Fruit fly (Drosophila melanogaster) whole organism, embryonic: ENCODE results near the gene gogo.

Source experiments
- Awh ChIP-seq: fragments of 200-800 bp; sonication (Bioruptor generic); IDR thresholded peaks from 2 replicates; pipeline ENCODE4, ENCODE4 v1.3.6; 2022; ENCODE audit warnings: missing biosample characterization, missing genetic modification characterization
- Bgb ChIP-seq: fragments of 200-800 bp; sonication (Bioruptor generic); IDR thresholded peaks from 2 replicates; pipeline ENCODE4 v1.3.6; 2022; ENCODE audit warnings: missing biosample characterization, missing genetic modification characterization; ENCODE audit not compliant: partially characterized antibody
- CG1024 ChIP-seq: fragments of 200-800 bp; sonication (Bioruptor generic); IDR thresholded peaks from 2 replicates; pipeline ENCODE4 v1.3.6; 2022; ENCODE audit warnings: missing biosample characterization, missing genetic modification characterization
- CG10274 ChIP-seq: fragments of 200-800 bp; sonication (Bioruptor generic); optimal IDR thresholded peaks from 3 replicates; lab custom pipeline; 2017; ENCODE audit warnings: missing biosample characterization, mild to moderate bottlenecking, missing genetic modification characterization
- CG10321 ChIP-seq: fragments of 200-800 bp; sonication (Bioruptor generic); IDR thresholded peaks from 2 replicates; pipeline ENCODE4 v1.3.6; 2022; ENCODE audit warnings: missing biosample characterization, missing genetic modification characterization
- CG10462 ChIP-seq: fragments of 200-800 bp; sonication (Bioruptor generic); optimal IDR thresholded peaks from 2 replicates; lab custom pipeline; 2016; ENCODE audit warnings: missing biosample characterization, missing genetic modification characterization
- CG11695 ChIP-seq: fragments of 200-800 bp; sonication (Bioruptor generic); IDR thresholded peaks from 3 replicates; pipeline ENCODE4 v1.3.6; 2022; ENCODE audit warnings: missing biosample characterization, missing genetic modification characterization
- CG11696 ChIP-seq: fragments of 200-800 bp; sonication (Bioruptor generic); IDR thresholded peaks from 2 replicates; pipeline ENCODE4 v1.3.6; 2022; ENCODE audit warnings: missing biosample characterization, missing genetic modification characterization
- CG14014 ChIP-seq: fragments of 200-800 bp; sonication (Bioruptor generic); IDR thresholded peaks from 2 replicates; pipeline ENCODE4 v1.3.6; 2022; ENCODE audit warnings: missing biosample characterization, missing genetic modification characterization
- CG14441 ChIP-seq: fragments of 200-800 bp; sonication (Bioruptor generic); IDR thresholded peaks from 2 replicates; pipeline ENCODE4 v1.3.6; 2022; ENCODE audit warnings: missing biosample characterization, missing genetic modification characterization
- CG15479 ChIP-seq: fragments of 200-800 bp; sonication (Bioruptor generic); optimal IDR thresholded peaks from 3 replicates; lab custom pipeline; 2019; ENCODE audit warnings: missing biosample characterization, mild to moderate bottlenecking, missing genetic modification characterization, moderate library complexity
- CG1602 ChIP-seq: fragments of 200-800 bp; sonication (Bioruptor generic); optimal IDR thresholded peaks from 3 replicates; lab custom pipeline; 2016; ENCODE audit warnings: missing biosample characterization, missing genetic modification characterization
- CG17328 ChIP-seq: fragments of 200-800 bp; sonication (Bioruptor generic); IDR thresholded peaks from 2 replicates; pipeline ENCODE4 v1.3.6; 2022; ENCODE audit warnings: missing biosample characterization, missing genetic modification characterization
- CG2202 ChIP-seq: fragments of 200-800 bp; sonication (Bioruptor generic); optimal IDR thresholded peaks from 2 replicates; lab custom pipeline; 2018; ENCODE audit warnings: missing biosample characterization, mild to moderate bottlenecking, missing genetic modification characterization
- CG2678 ChIP-seq: fragments of 200-800 bp; sonication (Bioruptor generic); optimal IDR thresholded peaks from 3 replicates; lab custom pipeline; 2019; ENCODE audit warnings: missing biosample characterization, mild to moderate bottlenecking, missing genetic modification characterization, moderate library complexity
- CG2889 ChIP-seq: fragments of 200-800 bp; sonication (Bioruptor generic); IDR thresholded peaks from 3 replicates; pipeline ENCODE4 v1.3.6; 2022; ENCODE audit warnings: missing biosample characterization, missing genetic modification characterization
- CG3065 ChIP-seq: fragments of 200-800 bp; sonication (Bioruptor generic); optimal IDR thresholded peaks from 2 replicates; lab custom pipeline; 2016; ENCODE audit warnings: missing biosample characterization, missing genetic modification characterization
- CG31388 ChIP-seq: fragments of 200-800 bp; sonication (Bioruptor generic); optimal IDR thresholded peaks from 2 replicates; lab custom pipeline; 2016; ENCODE audit warnings: missing biosample characterization, missing genetic modification characterization
- CG34224 ChIP-seq: fragments of 200-800 bp; sonication (Bioruptor generic); IDR thresholded peaks from 3 replicates; pipeline ENCODE4 v1.3.6; 2022; ENCODE audit warnings: missing biosample characterization, missing genetic modification characterization; ENCODE audit not compliant: partially characterized antibody
- CG3726 ChIP-seq: fragments of 200-800 bp; sonication (Bioruptor generic); IDR thresholded peaks from 3 replicates; pipeline ENCODE4, ENCODE4 v1.3.6; 2022; ENCODE audit warnings: missing biosample characterization, missing genetic modification characterization
- CG4282 ChIP-seq: fragments of 200-800 bp; sonication (Bioruptor generic); optimal IDR thresholded peaks from 2 replicates; lab custom pipeline; 2016; ENCODE audit warnings: missing biosample characterization, missing genetic modification characterization
- CG4360 ChIP-seq: fragments of 200-800 bp; sonication (Bioruptor generic); IDR thresholded peaks from 2 replicates; pipeline ENCODE4 v1.3.6; 2022; ENCODE audit warnings: missing biosample characterization, missing genetic modification characterization
- CG6765 ChIP-seq: fragments of 200-800 bp; sonication (Bioruptor generic); optimal IDR thresholded peaks from 3 replicates; lab custom pipeline; 2017; ENCODE audit warnings: missing biosample characterization, mild to moderate bottlenecking, missing genetic modification characterization
- CG6813 ChIP-seq: fragments of 200-800 bp; sonication (Bioruptor generic); optimal IDR thresholded peaks from 2 replicates; lab custom pipeline; 2017; ENCODE audit warnings: missing biosample characterization, missing genetic modification characterization, mild to moderate bottlenecking, moderate library complexity, missing genetic modification reagents
- CG8924 ChIP-seq: fragments of 200-800 bp; optimal IDR thresholded peaks from 3 replicates; lab custom pipeline; 2019; ENCODE audit warnings: missing biosample characterization, mild to moderate bottlenecking, missing genetic modification characterization, moderate library complexity
- CG9932 ChIP-seq: fragments of 200-800 bp; sonication (Bioruptor generic); IDR thresholded peaks from 2 replicates; pipeline ENCODE4 v1.3.6; 2022; ENCODE audit warnings: missing biosample characterization, missing genetic modification characterization
- CoRest ChIP-seq: fragments of 200-800 bp; sonication (Bioruptor generic); optimal IDR thresholded peaks from 3 replicates; lab custom pipeline; 2018; ENCODE audit warnings: missing biosample characterization, mild to moderate bottlenecking, missing genetic modification characterization, moderate library complexity
- D ChIP-seq, 2 experiments: fragments of 200-800 bp in 1 of 2; fragments of >200 bp in 1 of 2; sonication (Bioruptor generic) in 1 of 2; optimal IDR thresholded peaks; 2 replicates in 1 of 2; 3 replicates in 1 of 2; lab custom pipeline; 2017; ENCODE audit warnings: mild to moderate bottlenecking in 1 of 2, missing biosample characterization in 1 of 2, missing genetic modification characterization in 1 of 2, missing genetic modification reagents in 1 of 2
- Doc2 ChIP-seq: fragments of 200-800 bp; sonication (Bioruptor generic); IDR thresholded peaks from 2 replicates; pipeline ENCODE4 v1.3.6; 2022; ENCODE audit warnings: missing biosample characterization, missing genetic modification characterization
- E2f2 ChIP-seq: fragments of 200-800 bp; sonication (Bioruptor generic); IDR thresholded peaks from 2 replicates; pipeline ENCODE4 v1.3.6; 2022; ENCODE audit warnings: missing biosample characterization, missing genetic modification characterization
- Kr ChIP-seq: fragments of 200-800 bp; sonication (Bioruptor generic); optimal IDR thresholded peaks from 2 replicates; lab custom pipeline; 2017; ENCODE audit warnings: missing biosample characterization, mild to moderate bottlenecking, missing genetic modification characterization
- MTF-1 ChIP-seq: fragments of 200-800 bp; sonication (Bioruptor generic); optimal IDR thresholded peaks from 2 replicates; lab custom pipeline; 2018; ENCODE audit warnings: missing biosample characterization, mild to moderate bottlenecking, missing genetic modification characterization, borderline replicate concordance
- Mad ChIP-seq: fragments of 200-800 bp; sonication (Bioruptor generic); optimal IDR thresholded peaks from 2 replicates; lab custom pipeline; 2016; ENCODE audit warnings: missing biosample characterization, missing genetic modification characterization
- Pdp1 ChIP-seq, 2 experiments: fragments of 200-800 bp; sonication (Bioruptor generic); optimal IDR thresholded peaks; 3 replicates each; lab custom pipeline; 2016; ENCODE audit warnings: missing biosample characterization in 2 of 2, missing genetic modification characterization in 2 of 2, mild to moderate bottlenecking in 1 of 2, moderate library complexity in 1 of 2
- Poxn ChIP-seq: fragments of 200-800 bp; sonication (Bioruptor generic); IDR thresholded peaks from 2 replicates; pipeline ENCODE4 v1.3.6; 2022; ENCODE audit warnings: missing biosample characterization, missing genetic modification characterization
- Ravus ChIP-seq: fragments of 200-800 bp; sonication (Bioruptor generic); IDR thresholded peaks from 2 replicates; pipeline ENCODE4 v1.3.6; 2022; ENCODE audit warnings: missing biosample characterization, missing genetic modification characterization
- Taf1 ChIP-seq: fragments of 200-800 bp; sonication (Bioruptor generic); IDR thresholded peaks from 2 replicates; pipeline ENCODE4 v1.3.6; 2022; ENCODE audit warnings: missing biosample characterization, missing genetic modification characterization
- abd-A ChIP-seq: fragments of 200-800 bp; sonication (Bioruptor generic); optimal IDR thresholded peaks from 3 replicates; lab custom pipeline; 2019; ENCODE audit warnings: missing biosample characterization, mild to moderate bottlenecking, missing genetic modification characterization, moderate library complexity
- aop ChIP-seq: fragments of 200-800 bp; sonication (Bioruptor generic); IDR thresholded peaks from 2 replicates; pipeline ENCODE4 v1.3.6; 2022; ENCODE audit warnings: missing biosample characterization, missing genetic modification characterization
- cato ChIP-seq: fragments of 200-800 bp; sonication (Bioruptor generic); optimal IDR thresholded peaks from 2 replicates; lab custom pipeline; 2016; ENCODE audit warnings: missing biosample characterization, missing genetic modification characterization, borderline replicate concordance
- chm ChIP-seq: fragments of 200-800 bp; sonication (Bioruptor generic); IDR thresholded peaks from 2 replicates; pipeline ENCODE4 v1.3.6; 2022; ENCODE audit warnings: missing biosample characterization, missing genetic modification characterization
- eyg ChIP-seq: fragments of 200-800 bp; sonication (Bioruptor generic); optimal IDR thresholded peaks from 3 replicates; lab custom pipeline; 2016; ENCODE audit warnings: missing biosample characterization, missing genetic modification characterization
- grau ChIP-seq: fragments of 200-800 bp; optimal IDR thresholded peaks from 3 replicates; lab custom pipeline; 2019; ENCODE audit warnings: missing biosample characterization, mild to moderate bottlenecking, missing genetic modification characterization, moderate library complexity
- h ChIP-seq: fragments of >200 bp; optimal IDR thresholded peaks from 2 replicates; lab custom pipeline; 2017
- kah ChIP-seq: fragments of 200-800 bp; sonication (Bioruptor generic); optimal IDR thresholded peaks from 2 replicates; lab custom pipeline; 2018; ENCODE audit warnings: missing biosample characterization, mild to moderate bottlenecking, missing genetic modification characterization
- sens-2 ChIP-seq: fragments of 200-800 bp; sonication (Bioruptor generic); IDR thresholded peaks from 2 replicates; pipeline ENCODE4 v1.3.6; 2022; ENCODE audit warnings: missing biosample characterization, missing genetic modification characterization
- slp2 ChIP-seq: fragments of 200-800 bp; sonication (Bioruptor generic); optimal IDR thresholded peaks from 2 replicates; lab custom pipeline; 2016; ENCODE audit warnings: missing biosample characterization, missing genetic modification characterization
- wek ChIP-seq: fragments of 200-800 bp; sonication (Bioruptor generic); optimal IDR thresholded peaks from 3 replicates; lab custom pipeline; 2018; ENCODE audit warnings: missing biosample characterization, mild to moderate bottlenecking, missing genetic modification characterization, moderate library complexity

Gene gogo

dm6 chr3L:20241987-20242982 is 52.6 kb downstream of the gogo start (continued):
- no peak for TF ChIP-seq slp2
- TF ChIP-seq CG10321, result no peak; the same call in 1 of the 2 replicates
- TF ChIP-seq kah (GFP tag; lab: Kevin White, UChicago), result no peak
- TF ChIP-seq Doc2 (GFP tag; lab: Robert Waterston, UW), result no peak
- TF ChIP-seq Awh (GFP tag; lab: Robert Waterston, UW), result no peak
- peak; percentile 69; the same call in 1 of the 2 replicates for TF ChIP-seq CG1024 (GFP tag; lab: Robert Waterston, UW)
- no peak for TF ChIP-seq aop (GFP tag; lab: Robert Waterston, UW)
- peak; percentile 43; the same call in 1 of the 2 replicates for TF ChIP-seq CG14014
- TF ChIP-seq h, result no peak
- no peak for TF ChIP-seq eyg (GFP tag; lab: Kevin White, UChicago)
- TF ChIP-seq CG11696 (GFP tag; lab: Robert Waterston, UW), result 0 out of 2 replicates have a peak, but pooled peaks have one; percentile 40
- TF ChIP-seq grau (tag; lab: Kevin White, UChicago), result peak; percentile 71
- no peak for TF ChIP-seq CG15479 (GFP tag; lab: Kevin White, UChicago)
- no peak for TF ChIP-seq Mad (GFP tag; lab: Kevin White, UChicago)
- TF ChIP-seq CG3726 (GFP tag; lab: Robert Waterston, UW), result no peak
- peak; percentile 0 for TF ChIP-seq CG6813 (GFP tag; lab: Kevin White, UChicago)
- no peak for TF ChIP-seq wek (GFP tag; lab: Kevin White, UChicago)
- no peak for TF ChIP-seq MTF-1
- TF ChIP-seq CG2202 (tag; lab: Kevin White, UChicago), result peak; percentile 23
- TF ChIP-seq sens-2, result no peak
- peak; percentile 39 for TF ChIP-seq CG1602
- no peak for TF ChIP-seq chm
- no peak for TF ChIP-seq CG4360
- peak; percentile 79 for TF ChIP-seq CoRest
- TF ChIP-seq CG17328, result peak; percentile 22; the same call in 1 of the 2 replicates
- TF ChIP-seq D (optimal IDR thresholded peaks at IDR 0.05; lab: Kevin White, UChicago), result no peak
- TF ChIP-seq D (GFP tag; optimal IDR thresholded peaks at IDR 0.05; lab: Kevin White, UChicago), result peak; percentile 21
- peak; percentile 15 for TF ChIP-seq CG10462 (GFP tag; lab: Kevin White, UChicago)
- peak; percentile 85 for TF ChIP-seq CG9932
- peak; percentile 39; the same call in 1 of the 2 replicates for TF ChIP-seq E2f2 (GFP tag; lab: Robert Waterston, UW)
- peak; percentile 9 for TF ChIP-seq CG6765 (GFP tag; lab: Kevin White, UChicago)
- no peak for TF ChIP-seq Poxn
- TF ChIP-seq CG8924 (tag; lab: Kevin White, UChicago), result peak; percentile 64
- no peak for TF ChIP-seq cato (GFP tag; lab: Kevin White, UChicago)
- TF ChIP-seq CG14441 (GFP tag; lab: Robert Waterston, UW), result peak; percentile 77
- TF ChIP-seq CG2678, result peak; percentile 81
- no peak for TF ChIP-seq Pdp1 (GFP tag; optimal IDR thresholded peaks at IDR 0.05; lab: Kevin White, UChicago)
- no peak for TF ChIP-seq CG10274
- TF ChIP-seq CG4282 (GFP tag; lab: Kevin White, UChicago), result no peak
- TF ChIP-seq CG34224 (GFP tag; lab: Robert Waterston, UW), result peak; percentile 60
- no peak for TF ChIP-seq abd-A (tag; lab: Kevin White, UChicago)
- no peak for TF ChIP-seq CG2889
- TF ChIP-seq Bgb (GFP tag; lab: Robert Waterston, UW), result peak; percentile 68
- peak; percentile 15 for TF ChIP-seq CG31388 (GFP tag; lab: Kevin White, UChicago)
- TF ChIP-seq CG11695 (GFP tag; lab: Robert Waterston, UW), result peak; percentile 49; the same call in 2 of the 3 replicates
- TF ChIP-seq Kr (GFP tag; lab: Kevin White, UChicago), result no peak
- TF ChIP-seq Ravus, result no peak
- TF ChIP-seq CG3065 (GFP tag; lab: Kevin White, UChicago), result no peak
- no peak for TF ChIP-seq Taf1 (GFP tag; lab: Robert Waterston, UW)
